Fruit fly (Drosophila melanogaster) whole organism, embryonic: ENCODE data around the gene Sld5.
A peak's percentile ranks its signal among the peaks of the same experiment; 100 is the strongest.

Source experiments
- Abd-B ChIP-seq: fragments of 200-800 bp; sonication (Bioruptor generic); optimal IDR thresholded peaks from 2 replicates; lab custom pipeline; 2018; ENCODE audit warnings: missing biosample characterization, mild to moderate bottlenecking, missing genetic modification characterization, moderate library complexity
- CG10209 ChIP-seq: fragments of 200-800 bp; sonication (Bioruptor generic); optimal IDR thresholded peaks from 3 replicates; lab custom pipeline; 2017; ENCODE audit warnings: missing biosample characterization, mild to moderate bottlenecking, missing genetic modification characterization, missing genetic modification reagents
- CG10959 ChIP-seq: fragments of 200-800 bp; sonication (Bioruptor generic); IDR thresholded peaks from 2 replicates; pipeline ENCODE4 v1.3.6; 2022; ENCODE audit warnings: missing biosample characterization, missing genetic modification characterization
- CG11560 ChIP-seq: fragments of 200-800 bp; sonication (Bioruptor generic); IDR thresholded peaks from 3 replicates; pipeline ENCODE4 v1.3.6; 2022; ENCODE audit warnings: missing biosample characterization, missing genetic modification characterization
- CG12155 ChIP-seq: fragments of 200-800 bp; sonication (Bioruptor generic); optimal IDR thresholded peaks from 3 replicates; lab custom pipeline; 2016; ENCODE audit warnings: missing biosample characterization, missing genetic modification characterization
- CG15269 ChIP-seq: fragments of 200-800 bp; sonication (Bioruptor generic); optimal IDR thresholded peaks from 2 replicates; lab custom pipeline; 2018; ENCODE audit warnings: missing biosample characterization, mild to moderate bottlenecking, missing genetic modification characterization, moderate library complexity
- CG15479 ChIP-seq: fragments of 200-800 bp; sonication (Bioruptor generic); optimal IDR thresholded peaks from 3 replicates; lab custom pipeline; 2019; ENCODE audit warnings: missing biosample characterization, mild to moderate bottlenecking, missing genetic modification characterization, moderate library complexity
- CG17912 ChIP-seq: fragments of 200-800 bp; sonication (Bioruptor generic); optimal IDR thresholded peaks from 2 replicates; lab custom pipeline; 2018; ENCODE audit warnings: missing biosample characterization, mild to moderate bottlenecking, missing genetic modification characterization
- CG18262 ChIP-seq: fragments of 200-800 bp; optimal IDR thresholded peaks from 3 replicates; lab custom pipeline; 2019; ENCODE audit warnings: missing biosample characterization, mild to moderate bottlenecking, missing genetic modification characterization, moderate library complexity
- CG2202 ChIP-seq: fragments of 200-800 bp; sonication (Bioruptor generic); optimal IDR thresholded peaks from 2 replicates; lab custom pipeline; 2018; ENCODE audit warnings: missing biosample characterization, mild to moderate bottlenecking, missing genetic modification characterization
- CG31388 ChIP-seq: fragments of 200-800 bp; sonication (Bioruptor generic); optimal IDR thresholded peaks from 2 replicates; lab custom pipeline; 2016; ENCODE audit warnings: missing biosample characterization, missing genetic modification characterization
- CG8478 ChIP-seq: fragments of >200 bp; optimal IDR thresholded peaks from 2 replicates; lab custom pipeline; 2018
- CG8944 ChIP-seq: fragments of 200-800 bp; sonication (Bioruptor generic); optimal IDR thresholded peaks from 3 replicates; lab custom pipeline; 2016; ENCODE audit warnings: missing biosample characterization, missing genetic modification characterization
- CTCF ChIP-seq: fragments of 200-800 bp; sonication (Bioruptor generic); optimal IDR thresholded peaks from 2 replicates; lab custom pipeline; 2017; ENCODE audit warnings: missing biosample characterization, mild to moderate bottlenecking, missing genetic modification characterization, moderate library complexity
- D ChIP-seq, 2 experiments: fragments of 200-800 bp in 1 of 2; fragments of >200 bp in 1 of 2; sonication (Bioruptor generic) in 1 of 2; optimal IDR thresholded peaks; 2 replicates in 1 of 2; 3 replicates in 1 of 2; lab custom pipeline; 2017; ENCODE audit warnings: mild to moderate bottlenecking in 1 of 2, missing biosample characterization in 1 of 2, missing genetic modification characterization in 1 of 2, missing genetic modification reagents in 1 of 2
- Deaf1 ChIP-seq: fragments of 200-800 bp; optimal IDR thresholded peaks from 3 replicates; lab custom pipeline; 2019; ENCODE audit warnings: missing biosample characterization, mild to moderate bottlenecking, missing genetic modification characterization, moderate library complexity
- Dip3 ChIP-seq: fragments of 200-800 bp; sonication (Bioruptor generic); optimal IDR thresholded peaks from 3 replicates; lab custom pipeline; 2016; ENCODE audit warnings: missing biosample characterization, missing genetic modification characterization
- HLHmδ ChIP-seq: fragments of 200-800 bp; sonication (Bioruptor generic); optimal IDR thresholded peaks from 2 replicates; lab custom pipeline; 2018; ENCODE audit warnings: missing biosample characterization, mild to moderate bottlenecking, missing genetic modification characterization, moderate library complexity
- Kr ChIP-seq: fragments of 200-800 bp; sonication (Bioruptor generic); optimal IDR thresholded peaks from 2 replicates; lab custom pipeline; 2017; ENCODE audit warnings: missing biosample characterization, mild to moderate bottlenecking, missing genetic modification characterization
- Lhr ChIP-seq: fragments of 200-800 bp; sonication (Bioruptor generic); optimal IDR thresholded peaks from 3 replicates; lab custom pipeline; 2017; ENCODE audit warnings: mild to moderate bottlenecking, missing biosample characterization, missing genetic modification reagents, missing genetic modification characterization
- Med ChIP-seq: fragments of 200-800 bp; sonication (Bioruptor generic); peaks from one replicate; lab custom pipeline; 2016; ENCODE audit warnings: missing biosample characterization, missing genetic modification characterization, mild to moderate bottlenecking, inconsistent platforms, moderate library complexity
- Neu2 ChIP-seq: fragments of 200-800 bp; sonication (Bioruptor generic); optimal IDR thresholded peaks from 3 replicates; lab custom pipeline; 2016; ENCODE audit warnings: missing biosample characterization, missing genetic modification characterization, borderline replicate concordance
- Poxn ChIP-seq: fragments of 200-800 bp; sonication (Bioruptor generic); IDR thresholded peaks from 2 replicates; pipeline ENCODE4 v1.3.6; 2022; ENCODE audit warnings: missing biosample characterization, missing genetic modification characterization
- Ssrp ChIP-seq: fragments of 200-800 bp; sonication (Bioruptor generic); optimal IDR thresholded peaks from 2 replicates; lab custom pipeline; 2018; ENCODE audit warnings: missing biosample characterization, mild to moderate bottlenecking, missing genetic modification characterization, moderate library complexity
- Stat92E ChIP-seq, 3 experiments: fragments of >200 bp in 2 of 3; fragments of 200-800 bp in 1 of 3; sonication (Bioruptor generic) in 1 of 3; optimal IDR thresholded peaks; 2 replicates each; lab custom pipeline; 2017 to 2019; ENCODE audit warnings: missing biosample characterization in 3 of 3, missing genetic modification characterization in 3 of 3, mild to moderate bottlenecking in 1 of 3, moderate library complexity in 1 of 3
- al ChIP-seq: fragments of 200-800 bp; sonication (Bioruptor generic); IDR thresholded peaks from 2 replicates; pipeline ENCODE4 v1.3.6; 2022; ENCODE audit warnings: missing biosample characterization, missing genetic modification characterization
- chn ChIP-seq: fragments of 200-800 bp; sonication (Bioruptor generic); optimal IDR thresholded peaks from 2 replicates; lab custom pipeline; 2016; ENCODE audit warnings: missing biosample characterization, missing genetic modification characterization
- crol ChIP-seq: fragments of 200-800 bp; sonication (Bioruptor generic); IDR thresholded peaks from 2 replicates; pipeline ENCODE4 v1.3.6; 2022; ENCODE audit warnings: missing biosample characterization, missing genetic modification characterization
- da ChIP-seq: fragments of 200-800 bp; sonication (Bioruptor generic); optimal IDR thresholded peaks from 2 replicates; lab custom pipeline; 2016; ENCODE audit warnings: missing biosample characterization, missing genetic modification characterization
- dm ChIP-seq: fragments of 200-800 bp; sonication (Bioruptor generic); optimal IDR thresholded peaks from 3 replicates; lab custom pipeline; 2016; ENCODE audit warnings: missing biosample characterization, missing genetic modification characterization
- fru ChIP-seq: fragments of >200 bp; optimal IDR thresholded peaks from 2 replicates; lab custom pipeline; 2017
- gcm ChIP-seq: fragments of 200-800 bp; sonication (Bioruptor generic); optimal IDR thresholded peaks from 2 replicates; lab custom pipeline; 2019; ENCODE audit warnings: missing biosample characterization, mild to moderate bottlenecking, missing genetic modification characterization, moderate library complexity
- gro ChIP-seq: fragments of 200-800 bp; sonication (Bioruptor generic); optimal IDR thresholded peaks from 2 replicates; lab custom pipeline; 2016; ENCODE audit warnings: missing biosample characterization, missing genetic modification characterization
- kah ChIP-seq: fragments of 200-800 bp; sonication (Bioruptor generic); optimal IDR thresholded peaks from 2 replicates; lab custom pipeline; 2018; ENCODE audit warnings: missing biosample characterization, mild to moderate bottlenecking, missing genetic modification characterization
- kni ChIP-seq: fragments of 200-800 bp; sonication (Bioruptor generic); optimal IDR thresholded peaks from 3 replicates; lab custom pipeline; 2017; ENCODE audit warnings: mild to moderate bottlenecking, missing biosample characterization, missing genetic modification reagents, missing genetic modification characterization
- knrl ChIP-seq: fragments of 200-800 bp; sonication (Bioruptor generic); IDR thresholded peaks from 3 replicates; pipeline ENCODE4 v1.3.6; 2022; ENCODE audit warnings: missing biosample characterization, missing genetic modification characterization; ENCODE audit not compliant: partially characterized antibody
- lbe ChIP-seq: fragments of 200-800 bp; sonication (Bioruptor generic); optimal IDR thresholded peaks from 2 replicates; lab custom pipeline; 2016; ENCODE audit warnings: missing biosample characterization, mild to moderate bottlenecking, missing genetic modification characterization
- lmd ChIP-seq: fragments of 200-800 bp; sonication (Bioruptor generic); IDR thresholded peaks from 2 replicates; pipeline ENCODE4 v1.3.6; 2022; ENCODE audit warnings: missing biosample characterization, missing genetic modification characterization
- lov ChIP-seq, 2 experiments: fragments of 200-800 bp in 1 of 2; fragments of >200 bp in 1 of 2; sonication (Bioruptor generic) in 1 of 2; IDR thresholded peaks in 1 of 2; optimal IDR thresholded peaks in 1 of 2; 2 replicates in 1 of 2; 3 replicates in 1 of 2; pipeline versions ENCODE4 v1.3.6 to Lab custom; 2017 to 2022; ENCODE audit warnings: missing biosample characterization in 1 of 2, missing genetic modification characterization in 1 of 2
- oc ChIP-seq: fragments of 200-800 bp; sonication (Bioruptor generic); optimal IDR thresholded peaks from 2 replicates; lab custom pipeline; 2018; ENCODE audit warnings: missing biosample characterization, mild to moderate bottlenecking, missing genetic modification characterization, moderate library complexity
- odd ChIP-seq: fragments of 200-800 bp; sonication (Bioruptor generic); optimal IDR thresholded peaks from 2 replicates; lab custom pipeline; 2017; ENCODE audit warnings: missing biosample characterization, mild to moderate bottlenecking, missing genetic modification characterization
- sens ChIP-seq: fragments of 200-800 bp; sonication (Bioruptor generic); peaks from one replicate; lab custom pipeline; 2016; ENCODE audit warnings: missing biosample characterization, missing genetic modification characterization
- sr ChIP-seq: fragments of 200-800 bp; sonication (Bioruptor generic); IDR thresholded peaks from 3 replicates; pipeline ENCODE4 v1.3.6; 2022; ENCODE audit warnings: missing biosample characterization, missing genetic modification characterization
- tgo ChIP-seq: fragments of 200-800 bp; sonication (Bioruptor generic); IDR thresholded peaks from 3 replicates; pipeline ENCODE4 v1.3.6; 2022; ENCODE audit warnings: missing biosample characterization, missing genetic modification characterization
- tll ChIP-seq, 2 experiments: fragments of 200-800 bp in 1 of 2; fragments of >200 bp in 1 of 2; sonication (Bioruptor generic) in 1 of 2; optimal IDR thresholded peaks; 2 replicates each; lab custom pipeline; 2017 to 2019; ENCODE audit warnings: missing biosample characterization in 2 of 2, missing genetic modification characterization in 2 of 2, mild to moderate bottlenecking in 1 of 2, moderate library complexity in 1 of 2
- trem ChIP-seq: fragments of 200-800 bp; optimal IDR thresholded peaks from 3 replicates; lab custom pipeline; 2019; ENCODE audit warnings: missing biosample characterization, mild to moderate bottlenecking, missing genetic modification characterization, moderate library complexity
- twi ChIP-seq: fragments of 200-800 bp; optimal IDR thresholded peaks from 2 replicates; lab custom pipeline; 2019; ENCODE audit warnings: missing biosample characterization, mild to moderate bottlenecking, missing genetic modification characterization, moderate library complexity
- zen ChIP-seq: fragments of 200-800 bp; sonication (Bioruptor generic); optimal IDR thresholded peaks from 3 replicates; lab custom pipeline; 2018; ENCODE audit warnings: missing biosample characterization, mild to moderate bottlenecking, missing genetic modification characterization, moderate library complexity

Gene Sld5

dm6 chr3R:26030562-26030961 is 25.8 kb downstream of the Sld5 start (continued):
- TF ChIP-seq sr (GFP tag; lab: Robert Waterston, UW) (0 out of 3 replicates have a peak, but pooled peaks have one; percentile 33), CG15269 (peak; percentile 71), fru (lab: Kevin White, UChicago) (peak; percentile 63), CG10209 (GFP tag; lab: Kevin White, UChicago) (peak; percentile 89), twi (tag; lab: Kevin White, UChicago) (peak; percentile 79), zen (tag; lab: Kevin White, UChicago) (peak; percentile 97), da (GFP tag; lab: Kevin White, UChicago) (peak; percentile 45), tgo (GFP tag; lab: Robert Waterston, UW) (no peak), CG11560 (no peak), CG17912 (peak; percentile 10), gcm (GFP tag; lab: Kevin White, UChicago) (peak; percentile 21), CG8478 (lab: Kevin White, UChicago) (no peak), lbe (GFP tag; lab: Kevin White, UChicago) (no peak), Dip3 (GFP tag; lab: Kevin White, UChicago) (no peak), Poxn (GFP tag; lab: Robert Waterston, UW) (no peak), oc (tag; lab: Kevin White, UChicago) (peak; percentile 68), lov (optimal IDR thresholded peaks at IDR 0.05; lab: Kevin White, UChicago) (peak; percentile 100), lov (GFP tag; IDR thresholded peaks at IDR 0.05; lab: Robert Waterston, UW) (no peak), CG8944 (GFP tag; lab: Kevin White, UChicago) (no peak), kah (GFP tag; lab: Kevin White, UChicago) (peak; percentile 64), Stat92E (GFP tag; optimal IDR thresholded peaks at IDR 0.05; lab: Kevin White, UChicago) (peak in 1 of 3 experiments; percentile 6), odd (peak; percentile 64), Kr (GFP tag; lab: Kevin White, UChicago) (peak; percentile 54), CG18262 (tag; lab: Kevin White, UChicago) (no peak), HLHmδ (GFP tag; lab: Kevin White, UChicago) (peak; percentile 80), CG12155 (GFP tag; lab: Kevin White, UChicago) (no peak), Med (GFP tag; lab: Kevin White, UChicago) (no peak), CG31388 (GFP tag; lab: Kevin White, UChicago) (no peak), al (GFP tag; lab: Robert Waterston, UW) (no peak), trem (tag; lab: Kevin White, UChicago) (no peak), Abd-B (no peak), knrl (GFP tag; lab: Robert Waterston, UW) (no peak), gro (GFP tag; lab: Kevin White, UChicago) (no peak)

- TF ChIP-seq tll (GFP tag; optimal IDR thresholded peaks at IDR 0.05; lab: Kevin White, UChicago), result peak in 1 of 2 experiments; percentile 4
- TF ChIP-seq Lhr, result no peak
- TF ChIP-seq Kr (GFP tag; lab: Kevin White, UChicago), result peak; percentile 46
- peak; percentile 18 for TF ChIP-seq chn (GFP tag; lab: Kevin White, UChicago)
- TF ChIP-seq crol, result peak; percentile 72
- peak; percentile 18 for TF ChIP-seq sens (GFP tag; lab: Kevin White, UChicago)
- TF ChIP-seq CG2202 (tag; lab: Kevin White, UChicago), result no peak
- no peak for TF ChIP-seq Deaf1 (tag; lab: Kevin White, UChicago)
- peak; percentile 25 for TF ChIP-seq zen (tag; lab: Kevin White, UChicago)
- no peak for TF ChIP-seq Ssrp (tag; lab: Kevin White, UChicago)
- TF ChIP-seq D (optimal IDR thresholded peaks at IDR 0.05; lab: Kevin White, UChicago), result peak; percentile 31
- no peak for TF ChIP-seq D (GFP tag; optimal IDR thresholded peaks at IDR 0.05; lab: Kevin White, UChicago)
- peak in 1 of 3 experiments; percentile 56 for TF ChIP-seq Stat92E (GFP tag; optimal IDR thresholded peaks at IDR 0.05; lab: Kevin White, UChicago)
- TF ChIP-seq CG15479, result peak; percentile 35
- peak; percentile 84 for TF ChIP-seq twi (tag; lab: Kevin White, UChicago)
- TF ChIP-seq lmd (GFP tag; lab: Robert Waterston, UW), result 0 out of 2 replicates have a peak, but pooled peaks have one; percentile 7
- 0 out of 2 replicates have a peak, but pooled peaks have one; percentile 8 for TF ChIP-seq CG10959 (GFP tag; lab: Robert Waterston, UW)
- TF ChIP-seq kni (GFP tag; lab: Kevin White, UChicago), result peak; percentile 71
- TF ChIP-seq dm (GFP tag; lab: Kevin White, UChicago), result peak; percentile 29
- TF ChIP-seq Neu2 (GFP tag; lab: Kevin White, UChicago), result no peak
- no peak for TF ChIP-seq CTCF (GFP tag; lab: Kevin White, UChicago)
These were observed 28.4 kb downstream of the Sld5 start for dm6 chr3R:26027903-26028302.
